Fruit fly (Drosophila melanogaster) whole organism, adult: Measurements from ENCODE around the gene CG2901.

Experiments
- CG11617 ChIP-seq: fragments of 200-800 bp; sonication (Bioruptor generic); optimal IDR thresholded peaks from 2 replicates; lab custom pipeline; 2017; ENCODE audit warnings: mild to moderate bottlenecking, missing biosample characterization, missing genetic modification reagents, missing genetic modification characterization
- CG12768 ChIP-seq: fragments of 200-800 bp; sonication (Bioruptor generic); optimal IDR thresholded peaks from 2 replicates; lab custom pipeline; 2017; ENCODE audit warnings: missing biosample characterization, missing genetic modification characterization, mild to moderate bottlenecking, moderate library complexity, missing genetic modification reagents
- CG14711 ChIP-seq: fragments of 200-800 bp; sonication (Bioruptor generic); optimal IDR thresholded peaks from 2 replicates; lab custom pipeline; 2018; ENCODE audit warnings: missing biosample characterization, mild to moderate bottlenecking, missing genetic modification characterization, moderate library complexity
- CG1620 ChIP-seq: fragments of 200-800 bp; sonication (Bioruptor generic); optimal IDR thresholded peaks from 2 replicates; lab custom pipeline; 2016; ENCODE audit warnings: missing biosample characterization, missing genetic modification characterization
- CG33017 ChIP-seq: fragments of 200-800 bp; sonication (Bioruptor generic); optimal IDR thresholded peaks from 2 replicates; lab custom pipeline; 2018; ENCODE audit warnings: missing biosample characterization, mild to moderate bottlenecking, missing genetic modification characterization, moderate library complexity
- CG5204 ChIP-seq: fragments of 200-800 bp; sonication (Bioruptor generic); optimal IDR thresholded peaks from 2 replicates; lab custom pipeline; 2016; ENCODE audit warnings: missing biosample characterization, missing genetic modification characterization
- CG7045 ChIP-seq: fragments of 200-800 bp; sonication (Bioruptor generic); optimal IDR thresholded peaks from 2 replicates; lab custom pipeline; 2017; ENCODE audit warnings: missing biosample characterization, mild to moderate bottlenecking, missing genetic modification characterization
- CG7101 ChIP-seq: fragments of 200-800 bp; sonication (Bioruptor generic); optimal IDR thresholded peaks from 2 replicates; lab custom pipeline; 2018; ENCODE audit warnings: missing biosample characterization, mild to moderate bottlenecking, missing genetic modification characterization, moderate library complexity
- Clk ChIP-seq: fragments of 200-800 bp; sonication (Bioruptor generic); optimal IDR thresholded peaks from 2 replicates; lab custom pipeline; 2017; ENCODE audit warnings: missing biosample characterization, missing genetic modification characterization
- Crg-1 ChIP-seq: fragments of 200-800 bp; sonication (Bioruptor generic); optimal IDR thresholded peaks from 2 replicates; lab custom pipeline; 2016; ENCODE audit warnings: missing biosample characterization, missing genetic modification characterization
- Hr96 ChIP-seq: fragments of 200-800 bp; sonication (Bioruptor generic); optimal IDR thresholded peaks from 2 replicates; lab custom pipeline; 2016; ENCODE audit warnings: missing biosample characterization, missing genetic modification characterization
- Mnt ChIP-seq: fragments of 200-800 bp; sonication (Bioruptor generic); optimal IDR thresholded peaks from 2 replicates; lab custom pipeline; 2016; ENCODE audit warnings: missing biosample characterization, mild to moderate bottlenecking, missing genetic modification characterization
- bab1 ChIP-seq: fragments of 200-800 bp; sonication (Bioruptor generic); optimal IDR thresholded peaks from 3 replicates; lab custom pipeline; 2019; ENCODE audit warnings: missing biosample characterization, mild to moderate bottlenecking, missing genetic modification characterization, moderate library complexity
- cic ChIP-seq: fragments of 200-800 bp; sonication (Bioruptor generic); optimal IDR thresholded peaks from 2 replicates; lab custom pipeline; 2017; ENCODE audit warnings: missing biosample characterization, mild to moderate bottlenecking, missing genetic modification characterization, moderate library complexity
- cnc ChIP-seq, 2 experiments: fragments of >200 bp; optimal IDR thresholded peaks; 2 replicates each; lab custom pipeline; 2017
- kay ChIP-seq: fragments of 200-800 bp; sonication (Bioruptor generic); peaks from one replicate; lab custom pipeline; 2016; ENCODE audit warnings: missing biosample characterization, missing genetic modification characterization, borderline replicate concordance
- ovo ChIP-seq: fragments of 200-800 bp; sonication (Bioruptor generic); optimal IDR thresholded peaks from 2 replicates; lab custom pipeline; 2016; ENCODE audit warnings: missing biosample characterization, missing genetic modification characterization
- pad ChIP-seq: fragments of 200-800 bp; sonication (Bioruptor generic); optimal IDR thresholded peaks from 3 replicates; lab custom pipeline; 2017; ENCODE audit warnings: missing biosample characterization, missing genetic modification characterization, mild to moderate bottlenecking, moderate library complexity, missing genetic modification reagents
- tj ChIP-seq: fragments of 200-800 bp; sonication (Bioruptor generic); optimal IDR thresholded peaks from 3 replicates; lab custom pipeline; 2017; ENCODE audit warnings: missing biosample characterization, mild to moderate bottlenecking, missing genetic modification characterization, moderate library complexity
- toe ChIP-seq: fragments of 200-800 bp; sonication (Bioruptor generic); optimal IDR thresholded peaks from 2 replicates; lab custom pipeline; 2016; ENCODE audit warnings: missing biosample characterization, missing genetic modification characterization

CG2901 gene

DNA sequence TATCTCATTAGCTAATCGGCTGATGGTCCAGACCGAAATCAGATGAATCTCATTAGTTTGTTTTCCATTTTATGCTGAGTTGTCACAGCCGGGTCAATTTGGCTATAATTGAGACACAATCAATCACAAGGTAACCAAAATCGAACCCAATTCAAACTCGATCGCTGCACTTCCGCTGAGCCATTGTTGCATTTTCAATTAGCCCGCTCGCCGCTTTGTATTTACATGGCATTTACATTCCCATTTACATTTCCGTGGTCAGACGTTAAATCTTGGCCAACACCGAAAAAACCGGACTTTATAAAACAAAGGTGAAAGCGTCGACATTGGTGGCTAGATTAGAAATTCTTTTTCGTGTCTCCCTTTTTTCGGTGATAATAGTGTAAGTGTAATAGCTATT, 2.9 kb upstream of the CG2901 start:
- TF ChIP-seq CG7045 (GFP tag; lab: Kevin White, UChicago) (no peak), Hr96 (GFP tag; lab: Kevin White, UChicago) (no peak), CG7101 (tag; lab: Kevin White, UChicago) (no peak), CG5204 (no peak), Mnt (GFP tag; lab: Kevin White, UChicago) (no peak), CG33017 (tag; lab: Kevin White, UChicago) (no peak)

DNA sequence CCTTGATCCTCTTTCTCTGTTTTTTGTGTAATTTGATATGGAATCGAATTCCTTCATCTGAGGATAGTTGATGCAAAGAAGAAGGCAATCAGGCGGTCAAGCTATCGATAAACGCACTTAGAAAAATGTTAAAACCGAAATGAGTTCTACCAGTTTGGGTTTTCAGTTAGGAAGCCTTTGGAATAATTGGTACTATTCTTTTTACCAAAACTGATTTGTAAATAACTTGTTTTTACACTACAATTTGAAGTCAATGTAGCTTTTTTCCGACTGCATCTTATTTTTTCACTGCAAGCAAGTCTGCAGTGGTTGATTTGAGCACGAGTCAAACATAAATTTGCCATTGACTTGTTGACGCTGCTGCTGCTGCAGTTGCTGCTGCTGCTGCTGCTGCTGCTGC, 3.8 kb downstream of the CG2901 start:
- TF ChIP-seq CG12768 (no peak), CG33017 (tag; lab: Kevin White, UChicago) (no peak), Mnt (GFP tag; lab: Kevin White, UChicago) (no peak), pad (GFP tag; lab: Kevin White, UChicago) (no peak), Clk (GFP tag; lab: Kevin White, UChicago) (no peak), tj (GFP tag; lab: Kevin White, UChicago) (no peak)

- TF ChIP-seq pad (GFP tag; lab: Kevin White, UChicago): no peak
- TF ChIP-seq CG7045 (GFP tag; lab: Kevin White, UChicago): no peak
- TF ChIP-seq CG7101 (tag; lab: Kevin White, UChicago): no peak
- no peak for TF ChIP-seq CG5204
- no peak for TF ChIP-seq CG33017 (tag; lab: Kevin White, UChicago)
- TF ChIP-seq toe (GFP tag; lab: Kevin White, UChicago): no peak
- no peak for TF ChIP-seq bab1 (GFP tag; lab: Kevin White, UChicago)
- no peak for TF ChIP-seq cnc (optimal IDR thresholded peaks at IDR 0.05; lab: Kevin White, UChicago)
- TF ChIP-seq ovo: no peak
- no peak for TF ChIP-seq CG11617 (GFP tag; lab: Kevin White, UChicago)
These were observed 4.2 kb downstream of the CG2901 start for dm6 chrX:3832226-3832625.

dm6 chrX:3833109-3833657, 5.2 kb downstream of the CG2901 start:
- no peak for TF ChIP-seq Clk (GFP tag; lab: Kevin White, UChicago)
- no peak for TF ChIP-seq ovo

DNA sequence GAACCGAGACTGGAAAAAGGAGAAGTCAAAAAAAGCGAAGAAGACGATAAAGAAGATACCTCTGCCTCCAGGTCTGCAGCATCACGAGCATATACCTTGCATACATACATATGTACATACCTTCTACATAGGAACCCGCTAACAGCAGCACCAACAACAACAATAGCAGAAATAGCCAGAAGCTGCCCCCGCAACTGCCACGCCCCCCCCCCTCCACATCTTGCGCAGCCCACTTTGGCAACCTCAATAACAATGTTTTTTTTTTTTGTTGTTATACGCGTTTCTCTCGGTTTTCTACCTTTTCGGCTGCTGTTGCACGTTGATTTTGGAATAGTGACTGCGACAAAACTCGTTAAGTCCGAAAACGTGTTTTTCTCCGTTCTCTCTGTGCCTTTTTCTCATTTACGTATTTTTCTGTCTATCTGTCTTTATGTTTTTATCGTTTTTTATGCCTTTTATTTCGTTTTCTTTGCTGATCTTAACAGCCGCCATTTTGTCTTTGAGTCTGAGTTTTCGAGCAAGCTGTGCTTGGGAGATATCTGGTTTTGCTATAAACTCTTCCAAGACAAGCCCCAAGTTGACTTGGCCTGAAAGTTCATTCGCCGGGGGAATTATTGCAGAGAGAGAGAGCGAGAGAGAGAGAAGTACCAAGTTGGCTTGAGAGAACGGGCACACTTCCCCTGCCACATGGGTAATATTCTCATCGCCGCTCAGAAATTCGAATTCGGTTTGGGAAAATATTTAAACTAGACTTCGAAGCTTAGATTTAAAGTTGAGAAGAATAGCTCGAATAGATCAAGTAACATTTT, 7.2 kb downstream of the CG2901 start:
- TF ChIP-seq CG14711: no peak
- TF ChIP-seq pad (GFP tag; lab: Kevin White, UChicago): peak; percentile 89

- TF ChIP-seq Hr96 (GFP tag; lab: Kevin White, UChicago) (no peak), CG7101 (tag; lab: Kevin White, UChicago) (no peak), cic (GFP tag; lab: Kevin White, UChicago) (no peak), tj (GFP tag; lab: Kevin White, UChicago) (no peak), CG7045 (GFP tag; lab: Kevin White, UChicago) (no peak), Crg-1 (GFP tag; lab: Kevin White, UChicago) (no peak), pad (GFP tag; lab: Kevin White, UChicago) (peak; percentile 88), Mnt (GFP tag; lab: Kevin White, UChicago) (no peak)
These were observed 7.9 kb downstream of the CG2901 start for dm6 chrX:3835764-3836342.

DNA sequence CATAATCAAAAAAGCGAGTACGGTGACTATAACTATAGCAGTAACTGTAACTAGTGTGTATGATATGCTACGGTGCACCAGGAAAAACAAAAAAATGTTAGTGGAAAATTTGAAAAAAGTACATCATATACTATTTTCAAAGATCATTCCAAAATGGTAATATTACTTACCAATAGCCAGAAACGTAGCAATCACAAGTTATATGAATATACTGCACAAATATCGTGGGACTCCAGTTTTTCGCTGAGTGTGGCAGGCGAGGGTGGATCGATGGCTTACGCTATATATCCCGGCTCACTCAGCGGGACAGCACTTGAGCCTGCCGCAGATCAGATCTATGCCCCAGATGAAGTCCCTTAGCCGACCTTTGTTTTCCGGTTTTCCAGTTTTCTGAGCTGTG, 9.6 kb downstream of the CG2901 start:
- no peak for TF ChIP-seq Mnt (GFP tag; lab: Kevin White, UChicago)
- no peak for TF ChIP-seq CG7045 (GFP tag; lab: Kevin White, UChicago)
- no peak for TF ChIP-seq CG14711
- no peak for TF ChIP-seq CG5204
- no peak for TF ChIP-seq bab1 (GFP tag; lab: Kevin White, UChicago)
- TF ChIP-seq ovo: no peak
- no peak for TF ChIP-seq CG12768
- TF ChIP-seq Crg-1 (GFP tag; lab: Kevin White, UChicago): no peak

DNA sequence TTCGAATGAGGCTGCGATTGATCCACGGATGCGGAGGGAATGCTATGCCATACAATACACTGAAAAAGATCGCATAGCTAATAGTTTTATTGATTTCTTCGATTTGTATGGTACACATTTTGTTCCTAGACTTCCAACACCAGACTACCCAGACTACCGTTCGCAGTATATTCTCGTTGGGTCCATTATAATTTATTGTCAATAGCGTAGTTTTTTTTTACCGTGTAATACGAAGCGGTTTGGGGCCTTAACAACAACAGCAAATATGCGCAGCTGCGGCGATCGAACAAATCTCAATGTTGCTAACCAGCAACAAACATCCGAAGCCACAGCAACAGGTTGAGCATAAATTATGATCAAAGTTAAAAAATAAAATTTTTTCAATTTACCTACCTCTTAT, 10.7 kb downstream of the CG2901 start:
- TF ChIP-seq CG7045 (GFP tag; lab: Kevin White, UChicago) (no peak), pad (GFP tag; lab: Kevin White, UChicago) (no peak), CG14711 (no peak), Hr96 (GFP tag; lab: Kevin White, UChicago) (no peak), CG5204 (no peak), CG7101 (tag; lab: Kevin White, UChicago) (no peak), Crg-1 (GFP tag; lab: Kevin White, UChicago) (no peak), CG1620 (GFP tag; lab: Kevin White, UChicago) (no peak), CG11617 (GFP tag; lab: Kevin White, UChicago) (no peak), bab1 (GFP tag; lab: Kevin White, UChicago) (no peak), CG12768 (no peak), cnc (optimal IDR thresholded peaks at IDR 0.05; lab: Kevin White, UChicago) (no peak), ovo (no peak), toe (GFP tag; lab: Kevin White, UChicago) (no peak), tj (GFP tag; lab: Kevin White, UChicago) (no peak), kay (GFP tag; lab: Kevin White, UChicago) (no peak), cic (GFP tag; lab: Kevin White, UChicago) (no peak), Clk (GFP tag; lab: Kevin White, UChicago) (no peak), CG33017 (tag; lab: Kevin White, UChicago) (no peak), Mnt (GFP tag; lab: Kevin White, UChicago) (no peak)
